Fruit fly (Drosophila melanogaster): ENCODE measurements around the gene Dref.

DNA sequence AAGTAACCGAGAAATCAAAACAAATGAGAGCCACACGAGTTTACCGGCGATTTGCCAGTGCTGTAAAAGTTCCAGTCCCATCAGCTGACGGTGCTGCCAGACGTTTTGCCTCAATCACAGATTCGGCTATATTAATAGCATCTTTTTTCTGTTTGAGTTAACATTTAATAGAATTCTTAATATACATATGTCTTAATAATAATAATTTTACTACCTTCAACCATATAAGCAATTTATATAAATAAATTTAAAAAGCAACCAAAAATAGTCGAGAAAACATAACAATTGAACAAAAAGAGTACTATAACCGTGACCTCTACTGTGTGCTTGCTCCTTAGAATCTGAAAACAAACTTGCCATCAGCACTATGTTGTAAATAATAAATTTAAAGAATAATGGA lies 12.9 kb downstream of the Dref start, which contains the start of the genes CG13126 and CG4709:
- TF ChIP-seq CG16813 (GFP tag; IDR thresholded peaks at IDR 0.05; ENCODE audit: partially characterized antibody) (no peak), sug (tag; optimal IDR thresholded peaks at IDR 0.05) (peak; percentile 83), Hr3 (GFP tag; optimal IDR thresholded peaks at IDR 0.05) (peak; percentile 89), sisA (GFP tag; IDR thresholded peaks at IDR 0.05) (peak; percentile 79), psq (GFP tag; optimal IDR thresholded peaks at IDR 0.05) (peak; percentile 64), CG11723 (GFP tag; optimal IDR thresholded peaks at IDR 0.05) (peak; percentile 74)

Data from whole organism, embryonic.